Worm (Caenorhabditis elegans): Measurements from ENCODE around the gene F59B10.6.

- TF ChIP-seq ama-1 (optimal IDR thresholded peaks at IDR 0.05) (peak; percentile 74), hmg-4 (GFP tag; optimal IDR thresholded peaks at IDR 0.05) (no peak), F13C5.2 (tag; optimal IDR thresholded peaks at IDR 0.05) (no peak), hnd-1 (tag; optimal IDR thresholded peaks at IDR 0.05) (no peak), flt-1 (GFP tag; IDR thresholded peaks at IDR 0.05) (no peak), ets-7 (tag; optimal IDR thresholded peaks at IDR 0.05) (no peak), B0310.2 (tag; optimal IDR thresholded peaks at IDR 0.05) (no peak), tbx-37 (GFP tag; conservative IDR thresholded peaks at IDR 0.05) (no peak), ceh-13 (GFP tag; optimal IDR thresholded peaks at IDR 0.05) (no peak), aly-1 (tag; optimal IDR thresholded peaks at IDR 0.05) (no peak)
These were observed 18.6 kb upstream of the F59B10.6 start for ce11 chrII:10542654-10543456.

Measured in whole organism, early embryonic.